Fruit fly (Drosophila melanogaster) whole organism, larva: Measurements from ENCODE around the gene CG15458.
A peak's percentile ranks its signal among the peaks of the same experiment; 100 is the strongest.
"Not testable (repeated sequence)": the region's sequence is repeated elsewhere in the genome, so short reads cannot be mapped to it uniquely, and the experiment has no call there.

Experiments used
- noc ChIP-seq: fragments of 200-800 bp; sonication (Bioruptor generic); optimal IDR thresholded peaks from 3 replicates; lab custom pipeline; 2019; ENCODE audit warnings: missing biosample characterization, mild to moderate bottlenecking, missing genetic modification characterization, moderate library complexity

Gene CG15458

dm6 chrX:20414099-20414498 lies at the start of gene CG15458:
Gene CG15458 (minus strand): TSS chrX:20414199.
- TF ChIP-seq noc (tag; lab: Kevin White, UChicago): no peak

- TF ChIP-seq noc (tag; lab: Kevin White, UChicago): no peak
Measured at dm6 chrX:20448828-20449427, 34.9 kb upstream of the CG15458 start, which contains the start of gene tbc. Gene tbc (plus strand): TSS chrX:20449331.

- TF ChIP-seq noc (tag; lab: Kevin White, UChicago): no peak
Measured at dm6 chrX:20447865-20448584, 34.0 kb upstream of the CG15458 start.

- TF ChIP-seq noc (tag; lab: Kevin White, UChicago): not testable (repeated sequence)
Measured at dm6 chrX:20446071-20446470, 32.1 kb upstream of the CG15458 start, which contains the start of gene CG42578. Gene CG42578 (plus strand): TSS chrX:20446371.

- TF ChIP-seq noc (tag; lab: Kevin White, UChicago): no peak
Measured at dm6 chrX:20436866-20437265, 22.9 kb upstream of the CG15458 start.

dm6 chrX:20434534-20434933 lies 20.5 kb upstream of the CG15458 start:
- TF ChIP-seq noc (tag; lab: Kevin White, UChicago): no peak

dm6 chrX:20433345-20434332 lies 19.6 kb upstream of the CG15458 start, which contains the start of gene CG1695:
Gene CG1695 (plus strand): TSS chrX:20433950.
- no peak for TF ChIP-seq noc (tag; lab: Kevin White, UChicago)

dm6 chrX:20429482-20430204 lies 15.6 kb upstream of the CG15458 start, which contains the start of the genes CG11710 and mal:
Gene CG11710 (minus strand): TSS chrX:20429673.
Gene mal (plus strand): TSS chrX:20429675.
- TF ChIP-seq noc (tag; lab: Kevin White, UChicago): peak; percentile 84

dm6 chrX:20426818-20427217 lies 12.8 kb upstream of the CG15458 start, which contains the start of gene CG15456:
Gene CG15456 (minus strand): TSS chrX:20427042.
- TF ChIP-seq noc (tag; lab: Kevin White, UChicago): no peak

- TF ChIP-seq noc (tag; lab: Kevin White, UChicago): no peak
Measured at dm6 chrX:20423747-20424165, 9.8 kb upstream of the CG15458 start, which contains the start of the genes Pp4-19C and cactin. Gene Pp4-19C (minus strand): TSS chrX:20424002. Gene cactin (plus strand): TSS chrX:20424069.

- TF ChIP-seq noc (tag; lab: Kevin White, UChicago): no peak
Measured at dm6 chrX:20423158-20423557, 9.2 kb upstream of the CG15458 start.

dm6 chrX:20419313-20419712 lies 5.3 kb upstream of the CG15458 start, which contains the start of gene Obp19d:
Gene Obp19d (plus strand): TSS chrX:20419613.
- no peak for TF ChIP-seq noc (tag; lab: Kevin White, UChicago)

- no peak for TF ChIP-seq noc (tag; lab: Kevin White, UChicago)
Measured at dm6 chrX:20418864-20419263, 4.9 kb upstream of the CG15458 start, which contains the start of gene Obp19c. Gene Obp19c (minus strand): TSS chrX:20418964.

- TF ChIP-seq noc (tag; lab: Kevin White, UChicago): no peak
Measured at dm6 chrX:20416433-20416832, 2.4 kb upstream of the CG15458 start, which contains the start of gene Obp19b. Gene Obp19b (plus strand): TSS chrX:20416733.
